Worm (Caenorhabditis elegans) whole organism, young adult: ENCODE measurements around the gene vamp-7.

Source experiments
- B0035.1 ChIP-seq: sonication (generic microtip); optimal IDR thresholded peaks from 2 replicates; lab custom pipeline; 2016; ENCODE audit warnings: missing genetic modification characterization, mild to moderate bottlenecking, missing compliant biosample characterization, missing genotype, missing genetic modification reagents
- B0261.1 ChIP-seq: sonication (generic microtip); optimal IDR thresholded peaks from 2 replicates; lab custom pipeline; 2016; ENCODE audit warnings: mild to moderate bottlenecking, missing genetic modification characterization, moderate library complexity, missing compliant biosample characterization
- D2030.7 ChIP-seq: fragments of 200-800 bp; sonication (Bioruptor generic); IDR thresholded peaks from 2 replicates; pipeline ENCODE4 v1.3.6; 2022; ENCODE audit warnings: missing genetic modification reagents, missing genetic modification characterization, missing compliant biosample characterization
- F33H1.4 ChIP-seq: fragments of 200-800 bp; sonication (Bioruptor generic); IDR thresholded peaks from 2 replicates; pipeline ENCODE4 v1.3.6; 2022; ENCODE audit warnings: missing genetic modification reagents, missing genetic modification characterization, missing compliant biosample characterization
- F49E8.2 ChIP-seq: sonication (generic microtip); optimal IDR thresholded peaks from 3 replicates; lab custom pipeline; 2017; ENCODE audit warnings: missing genetic modification characterization, mild to moderate bottlenecking, missing compliant biosample characterization, antibody characterized with exemption, moderate library complexity; ENCODE audit not compliant: insufficient read depth
- F57C9.4 ChIP-seq: sonication (generic microtip); optimal IDR thresholded peaks from 2 replicates; lab custom pipeline; 2017; ENCODE audit warnings: mild to moderate bottlenecking, missing genetic modification characterization, missing compliant biosample characterization
- K11D2.4 ChIP-seq: fragments of 200-800 bp; sonication (Bioruptor generic); IDR thresholded peaks from 2 replicates; pipeline ENCODE4 v1.3.6; 2022; ENCODE audit warnings: missing genetic modification reagents, missing genetic modification characterization, missing compliant biosample characterization
- T26A5.8 ChIP-seq: sonication (generic microtip); optimal IDR thresholded peaks from 2 replicates; lab custom pipeline; 2016; ENCODE audit warnings: missing genetic modification characterization, missing compliant biosample characterization
- Y95B8A.8 ChIP-seq: fragments of 200-800 bp; sonication (Bioruptor generic); IDR thresholded peaks from 2 replicates; pipeline ENCODE4 v1.3.6; 2022; ENCODE audit warnings: missing genetic modification reagents, missing genetic modification characterization, missing compliant biosample characterization
- athp-1 ChIP-seq: sonication (generic microtip); optimal IDR thresholded peaks from 2 replicates; lab custom pipeline; 2017; ENCODE audit warnings: mild to moderate bottlenecking, missing genetic modification characterization, missing compliant biosample characterization
- attf-3 ChIP-seq: fragments of 200-800 bp; sonication (Bioruptor generic); conservative IDR thresholded peaks from 2 replicates; pipeline ENCODE4 v1.3.6; 2022; ENCODE audit warnings: missing genetic modification reagents, missing genetic modification characterization, missing compliant biosample characterization
- bed-2 ChIP-seq: fragments of 200-800 bp; sonication (Bioruptor generic); IDR thresholded peaks from 2 replicates; pipeline ENCODE4 v1.3.6; 2022; ENCODE audit warnings: missing genetic modification reagents, missing genetic modification characterization, missing compliant biosample characterization
- cebp-2 ChIP-seq: fragments of 200-800 bp; sonication (Bioruptor generic); IDR thresholded peaks from 2 replicates; pipeline ENCODE4 v1.3.6; 2022; ENCODE audit warnings: missing genetic modification characterization, missing compliant biosample characterization
- chd-7 ChIP-seq: sonication (generic microtip); optimal IDR thresholded peaks from 2 replicates; lab custom pipeline; 2016; ENCODE audit warnings: mild to moderate bottlenecking, missing genetic modification characterization, moderate library complexity, missing compliant biosample characterization
- efl-1 ChIP-seq: fragments of 150-350 bp; optimal IDR thresholded peaks from 2 replicates; lab custom pipeline; 2014; ENCODE audit warnings: missing biosample characterization, missing genetic modification reagents, missing genetic modification characterization
- egl-44 ChIP-seq: fragments of 200-800 bp; sonication (Bioruptor generic); IDR thresholded peaks from 2 replicates; pipeline ENCODE4 v1.3.6; 2022; ENCODE audit warnings: missing genetic modification reagents, missing genetic modification characterization, missing compliant biosample characterization
- egrh-3 ChIP-seq: fragments of 200-800 bp; sonication (Bioruptor generic); IDR thresholded peaks from 2 replicates; pipeline ENCODE4 v1.3.6; 2022; ENCODE audit warnings: missing genetic modification reagents, missing genetic modification characterization, missing compliant biosample characterization
- hmg-1.2 ChIP-seq: fragments of 200-800 bp; sonication (Bioruptor generic); IDR thresholded peaks from 2 replicates; pipeline ENCODE4 v1.3.6; 2022; ENCODE audit warnings: missing genetic modification reagents, missing genetic modification characterization, missing compliant biosample characterization
- hsf-1 ChIP-seq: fragments of 200-800 bp; sonication (Bioruptor generic); IDR thresholded peaks from 2 replicates; pipeline ENCODE4 v1.3.6; 2022; ENCODE audit warnings: missing genetic modification reagents, missing genetic modification characterization, missing compliant biosample characterization
- lag-1 ChIP-seq: fragments of 200-800 bp; sonication (Bioruptor generic); IDR thresholded peaks from 2 replicates; pipeline ENCODE4 v1.3.6; 2022; ENCODE audit warnings: missing genetic modification reagents, missing genetic modification characterization, missing compliant biosample characterization
- let-607 ChIP-seq, 2 experiments: fragments of 200-800 bp in 1 of 2; sonication (Bioruptor generic) in 1 of 2; sonication (generic microtip) in 1 of 2; optimal IDR thresholded peaks; 2 replicates each; lab custom pipeline; 2016 to 2018; ENCODE audit warnings: mild to moderate bottlenecking in 2 of 2, missing compliant biosample characterization in 2 of 2, missing genetic modification characterization in 2 of 2, moderate library complexity in 2 of 2, missing genotype in 1 of 2
- lin-40 ChIP-seq: sonication (generic microtip); optimal IDR thresholded peaks from 2 replicates; lab custom pipeline; 2016; ENCODE audit warnings: missing genetic modification characterization, mild to moderate bottlenecking, missing compliant biosample characterization, missing genotype, missing genetic modification reagents
- lsy-27 ChIP-seq: sonication (generic microtip); optimal IDR thresholded peaks from 2 replicates; lab custom pipeline; 2017; ENCODE audit warnings: missing genetic modification characterization, mild to moderate bottlenecking, missing compliant biosample characterization, antibody characterized with exemption, missing genotype, borderline replicate concordance; ENCODE audit not compliant: insufficient read depth
- madf-10 ChIP-seq: sonication (generic microtip); optimal IDR thresholded peaks from 2 replicates; lab custom pipeline; 2016; ENCODE audit warnings: mild to moderate bottlenecking, missing genetic modification characterization, missing compliant biosample characterization
- madf-8 ChIP-seq: fragments of 200-800 bp; sonication (Bioruptor generic); conservative IDR thresholded peaks from 2 replicates; pipeline ENCODE4 v1.3.6; 2022; ENCODE audit warnings: missing genetic modification reagents, missing genetic modification characterization, missing compliant biosample characterization
- mcd-1 ChIP-seq: fragments of 200-800 bp; sonication (Bioruptor generic); IDR thresholded peaks from 2 replicates; pipeline ENCODE4 v1.3.6; 2022; ENCODE audit warnings: missing genetic modification reagents, missing genetic modification characterization, missing compliant biosample characterization
- mes-4 ChIP-seq: sonication (generic microtip); optimal IDR thresholded peaks from 2 replicates; lab custom pipeline; 2016; ENCODE audit warnings: missing genotype, missing genetic modification characterization, missing compliant biosample characterization
- mxl-1 ChIP-seq: sonication (generic microtip); optimal IDR thresholded peaks from 2 replicates; lab custom pipeline; 2016; ENCODE audit warnings: missing genetic modification characterization, missing compliant biosample characterization
- nhr-120 ChIP-seq: fragments of 200-800 bp; sonication (Bioruptor generic); IDR thresholded peaks from 2 replicates; pipeline ENCODE4 v1.3.6; 2022; ENCODE audit warnings: missing genetic modification characterization, missing compliant biosample characterization
- pbrm-1 ChIP-seq: fragments of 200-800 bp; sonication (Bioruptor generic); IDR thresholded peaks from 2 replicates; pipeline ENCODE4 v1.3.6; 2022; ENCODE audit warnings: missing genetic modification reagents, missing genetic modification characterization, missing compliant biosample characterization
- rcor-1 ChIP-seq: fragments of 200-800 bp; sonication (Bioruptor generic); IDR thresholded peaks from 2 replicates; pipeline ENCODE4 v1.3.6; 2022; ENCODE audit warnings: missing genetic modification reagents, missing genetic modification characterization, missing compliant biosample characterization
- rpc-1 ChIP-seq, 2 experiments: fragments of 150-350 bp in 1 of 2; sonication (generic microtip) in 1 of 2; optimal IDR thresholded peaks; 2 replicates each; lab custom pipeline; 2014 to 2018; ENCODE audit warnings: missing biosample characterization in 1 of 2, missing genetic modification characterization in 1 of 2, missing genetic modification reagents in 1 of 2, missing genotype in 1 of 2
- sea-2 ChIP-seq: fragments of 200-800 bp; sonication (Bioruptor generic); IDR thresholded peaks from 2 replicates; pipeline ENCODE4 v1.3.6; 2022; ENCODE audit warnings: missing genetic modification characterization, missing compliant biosample characterization
- snpc-4 ChIP-seq, 5 experiments: fragments of 150-350 bp in 1 of 5; sonication (generic microtip) in 4 of 5; optimal IDR thresholded peaks; 2 replicates each; lab custom pipeline; 2014 to 2018; ENCODE audit warnings: missing genetic modification characterization in 5 of 5, missing biosample characterization in 3 of 5, antibody characterized with exemption in 2 of 5, mild to moderate bottlenecking in 2 of 5, missing compliant biosample characterization in 2 of 5, missing genotype in 2 of 5, moderate library complexity in 2 of 5, missing genetic modification reagents in 1 of 5
- sptf-2 ChIP-seq: fragments of 200-800 bp; sonication (Bioruptor generic); optimal IDR thresholded peaks from 2 replicates; lab custom pipeline; 2018; ENCODE audit warnings: mild to moderate bottlenecking, missing genetic modification characterization, missing compliant biosample characterization
- tbp1 ChIP-seq: fragments of 200-800 bp; sonication (Bioruptor generic); optimal IDR thresholded peaks from 2 replicates; lab custom pipeline; 2018; ENCODE audit warnings: mild to moderate bottlenecking, missing genetic modification characterization, missing compliant biosample characterization
- tbx-9 ChIP-seq: sonication (generic microtip); optimal IDR thresholded peaks from 2 replicates; lab custom pipeline; 2016; ENCODE audit warnings: borderline replicate concordance, missing genetic modification characterization, inconsistent platforms, missing compliant biosample characterization
- unc-62 ChIP-seq: fragments of 150-350 bp; optimal IDR thresholded peaks from 2 replicates; lab custom pipeline; 2014; ENCODE audit warnings: missing biosample characterization, missing genetic modification reagents, missing genetic modification characterization
- zfh-2 ChIP-seq: fragments of 200-800 bp; sonication (Bioruptor generic); conservative IDR thresholded peaks from 2 replicates; pipeline ENCODE4 v1.3.6; 2022; ENCODE audit warnings: missing genetic modification reagents, missing genetic modification characterization, missing compliant biosample characterization
- zim-3 ChIP-seq: sonication (generic microtip); optimal IDR thresholded peaks from 2 replicates; lab custom pipeline; 2017; ENCODE audit warnings: mild to moderate bottlenecking, missing genetic modification characterization, moderate library complexity, missing compliant biosample characterization
- ztf-26 ChIP-seq: sonication (generic microtip); optimal IDR thresholded peaks from 2 replicates; lab custom pipeline; 2017; ENCODE audit warnings: missing genetic modification characterization, missing compliant biosample characterization

vamp-7 gene

ce11 chrIV:2601988-2602861 is 5.6 kb upstream of the vamp-7 start (continued):
- peak; percentile 97 for TF ChIP-seq lin-40 (tag; lab: Kevin White, UChicago)
- TF ChIP-seq F33H1.4 (GFP tag; lab: Robert Waterston, UW): peak; percentile 65
- no peak for TF ChIP-seq T26A5.8
- TF ChIP-seq mes-4: no peak
- TF ChIP-seq lsy-27 (tag; lab: Kevin White, UChicago): no peak
- peak; percentile 75 for TF ChIP-seq F57C9.4 (tag; lab: Kevin White, UChicago)

DNA sequence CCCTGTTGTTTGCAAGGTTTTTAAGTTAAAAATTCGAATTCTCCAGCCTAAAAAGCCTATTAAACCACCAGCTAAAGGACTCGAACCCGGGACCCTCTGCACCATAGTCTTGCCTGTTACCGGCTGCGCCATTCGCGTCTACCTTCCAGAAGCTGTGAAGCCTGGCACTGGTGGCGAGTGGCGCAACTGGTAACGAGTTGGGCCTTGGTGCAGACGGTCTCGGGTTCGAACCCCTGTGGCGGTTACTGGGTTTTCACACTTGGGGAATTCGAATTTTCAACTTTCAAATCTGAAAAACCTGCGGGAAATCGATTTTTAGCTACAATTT is 5.0 kb upstream of the vamp-7 start:
- peak; percentile 47 for TF ChIP-seq tbp1
- TF ChIP-seq F33H1.4 (GFP tag; lab: Robert Waterston, UW): peak; percentile 39
- no peak for TF ChIP-seq B0261.1 (tag; lab: Kevin White, UChicago)
- no peak for TF ChIP-seq hmg-1.2 (GFP tag; lab: Robert Waterston, UW)
- TF ChIP-seq egrh-3 (GFP tag; lab: Robert Waterston, UW): peak; percentile 45; the same call in 1 of the 2 replicates
- TF ChIP-seq sea-2 (GFP tag; lab: Robert Waterston, UW): peak; percentile 11; the same call in 1 of the 2 replicates
- peak; percentile 46; the same call in 1 of the 2 replicates for TF ChIP-seq mcd-1 (GFP tag; lab: Robert Waterston, UW)
- TF ChIP-seq pbrm-1 (GFP tag; lab: Robert Waterston, UW): peak; percentile 51; the same call in 1 of the 2 replicates
- 0 out of 2 replicates have a peak, but pooled peaks have one; percentile 8 for TF ChIP-seq madf-8
- TF ChIP-seq nhr-120 (GFP tag; lab: Robert Waterston, UW): peak; percentile 78; the same call in 1 of the 2 replicates
- peak; percentile 32 for TF ChIP-seq sptf-2 (GFP tag; lab: Kevin White, UChicago)
- no peak for TF ChIP-seq B0035.1
- TF ChIP-seq tbx-9: no peak
- TF ChIP-seq zim-3: no peak
- TF ChIP-seq egl-44 (GFP tag; lab: Robert Waterston, UW): 0 out of 2 replicates have a peak, but pooled peaks have one; percentile 14
- TF ChIP-seq D2030.7 (GFP tag; lab: Robert Waterston, UW): peak; percentile 51; the same call in 1 of the 2 replicates
- TF ChIP-seq madf-10 (tag; lab: Kevin White, UChicago): no peak
- TF ChIP-seq Y95B8A.8 (GFP tag; lab: Robert Waterston, UW): 0 out of 2 replicates have a peak, but pooled peaks have one; percentile 17
- TF ChIP-seq attf-3: peak; percentile 49; the same call in 1 of the 2 replicates
- TF ChIP-seq hsf-1 (GFP tag; lab: Robert Waterston, UW): 0 out of 2 replicates have a peak, but pooled peaks have one; percentile 23
- no peak for TF ChIP-seq rpc-1 (optimal IDR thresholded peaks at IDR 0.05; lab: Kevin White, UChicago)
- TF ChIP-seq rpc-1 (tag; optimal IDR thresholded peaks at IDR 0.05; lab: Kevin White, UChicago): peak; percentile 24
- TF ChIP-seq chd-7 (tag; lab: Kevin White, UChicago): peak; percentile 77
- TF ChIP-seq let-607 (tag; optimal IDR thresholded peaks at IDR 0.05; lab: Kevin White, UChicago): peak in 1 of 2 experiments; percentile 11
- TF ChIP-seq lsy-27 (tag; lab: Kevin White, UChicago): no peak
- TF ChIP-seq athp-1 (tag; lab: Kevin White, UChicago): peak; percentile 21
- peak; percentile 84 for TF ChIP-seq zfh-2 (GFP tag; lab: Robert Waterston, UW)

ce11 chrIV:2603556-2604021 is 4.3 kb upstream of the vamp-7 start:
- TF ChIP-seq egrh-3 (GFP tag; lab: Robert Waterston, UW): peak; percentile 58; the same call in 1 of the 2 replicates
- TF ChIP-seq cebp-2 (GFP tag; lab: Robert Waterston, UW): no peak
- TF ChIP-seq rcor-1 (GFP tag; lab: Robert Waterston, UW): peak; percentile 15; the same call in 1 of the 2 replicates
- TF ChIP-seq F57C9.4 (tag; lab: Kevin White, UChicago): no peak
- no peak for TF ChIP-seq efl-1
- peak; percentile 28 for TF ChIP-seq ztf-26 (tag; lab: Kevin White, UChicago)
- TF ChIP-seq snpc-4 (GFP tag; optimal IDR thresholded peaks at IDR 0.05; lab: Kevin White, UChicago): no peak
- TF ChIP-seq snpc-4 (tag; optimal IDR thresholded peaks at IDR 0.05; lab: Kevin White, UChicago): no peak
- 0 out of 2 replicates have a peak, but pooled peaks have one; percentile 49 for TF ChIP-seq bed-2 (GFP tag; lab: Robert Waterston, UW)
- TF ChIP-seq lsy-27 (tag; lab: Kevin White, UChicago): no peak
- TF ChIP-seq lag-1 (GFP tag; lab: Robert Waterston, UW): no peak
- peak; percentile 69 for TF ChIP-seq pbrm-1 (GFP tag; lab: Robert Waterston, UW)
- no peak for TF ChIP-seq mxl-1 (tag; lab: Kevin White, UChicago)
- 0 out of 2 replicates have a peak, but pooled peaks have one; percentile 23 for TF ChIP-seq K11D2.4 (GFP tag; lab: Robert Waterston, UW)
- TF ChIP-seq F49E8.2 (tag; lab: Kevin White, UChicago): no peak
- TF ChIP-seq let-607 (tag; optimal IDR thresholded peaks at IDR 0.05; lab: Kevin White, UChicago): no peak
- no peak for TF ChIP-seq unc-62 (GFP tag; lab: Kevin White, UChicago)
- TF ChIP-seq B0261.1 (tag; lab: Kevin White, UChicago): no peak
